Worm (Caenorhabditis elegans) whole organism, late embryonic: ENCODE results near the gene col-40.

Experiments
- ama-1 ChIP-seq: fragments of 150-350 bp; optimal IDR thresholded peaks from 2 replicates; lab custom pipeline; 2014
- unc-42 ChIP-seq: sonication (generic microtip); optimal IDR thresholded peaks from 2 replicates; lab custom pipeline; 2016; ENCODE audit warnings: missing genotype, missing genetic modification characterization, missing compliant biosample characterization

DNA sequence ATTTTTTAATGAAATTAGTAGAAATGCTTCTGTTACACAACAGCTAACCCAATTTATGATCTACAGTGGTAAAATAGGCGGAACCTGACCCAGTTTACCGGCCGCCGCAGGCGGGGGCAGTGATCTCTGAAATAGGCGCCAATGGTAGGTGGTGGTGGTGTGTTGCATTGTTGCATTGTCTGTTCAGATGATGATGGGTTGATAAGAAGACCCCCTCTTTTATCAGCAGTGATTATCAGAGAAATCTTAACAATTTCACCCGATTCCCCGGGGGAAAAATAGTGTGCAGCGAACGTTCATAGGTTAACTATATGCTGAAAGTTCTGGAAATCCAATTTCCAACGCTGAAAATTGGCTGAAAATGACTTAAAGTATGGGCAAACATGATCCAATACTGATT, 31.9 kb upstream of the col-40 start:
- TF ChIP-seq unc-42 (no peak), ama-1 (lab: Kevin White, UChicago) (no peak)
